Fruit fly (Drosophila melanogaster) whole organism, wandering third instar larva: ENCODE measurements around the gene Fuca.

Experiments used
- CrebA ChIP-seq: fragments of 200-800 bp; sonication (Bioruptor generic); optimal IDR thresholded peaks from 2 replicates; lab custom pipeline; 2016; ENCODE audit warnings: missing biosample characterization, mild to moderate bottlenecking, missing genetic modification characterization, borderline replicate concordance
- Dif ChIP-seq: fragments of 200-275, 200-300 bp; sonication (Bioruptor generic); optimal IDR thresholded peaks from 2 replicates; lab custom pipeline; 2018; ENCODE audit warnings: missing biosample characterization, missing genetic modification characterization; ENCODE audit not compliant: partially characterized antibody
- Hr83 ChIP-seq: fragments of 200-300 bp; sonication (Bioruptor generic); optimal IDR thresholded peaks from 2 replicates; lab custom pipeline; 2016; ENCODE audit warnings: missing biosample characterization, mild to moderate bottlenecking, missing genetic modification characterization, moderate library complexity; ENCODE audit not compliant: poor library complexity, severe bottlenecking
- OdsH ChIP-seq: fragments of 200-800 bp; sonication (Bioruptor generic); optimal IDR thresholded peaks from 2 replicates; lab custom pipeline; 2016; ENCODE audit warnings: missing biosample characterization, mild to moderate bottlenecking, missing genetic modification characterization
- fru ChIP-seq: fragments of 200-800 bp; sonication (Bioruptor generic); optimal IDR thresholded peaks from 3 replicates; lab custom pipeline; 2016; ENCODE audit warnings: missing biosample characterization, mild to moderate bottlenecking, missing genetic modification characterization
- h ChIP-seq: fragments of 200-800 bp; sonication (Bioruptor generic); optimal IDR thresholded peaks from 3 replicates; lab custom pipeline; 2016; ENCODE audit warnings: missing biosample characterization, mild to moderate bottlenecking, missing genetic modification characterization
- jim ChIP-seq: fragments of 175-275, 200-325 bp; sonication (Bioruptor generic); optimal IDR thresholded peaks from 2 replicates; lab custom pipeline; 2016; ENCODE audit warnings: missing biosample characterization, mild to moderate bottlenecking, missing genetic modification characterization
- sage ChIP-seq: fragments of 200-800 bp; sonication (Bioruptor generic); optimal IDR thresholded peaks from 2 replicates; lab custom pipeline; 2016; ENCODE audit warnings: missing biosample characterization, mild to moderate bottlenecking, missing genetic modification characterization

DNA sequence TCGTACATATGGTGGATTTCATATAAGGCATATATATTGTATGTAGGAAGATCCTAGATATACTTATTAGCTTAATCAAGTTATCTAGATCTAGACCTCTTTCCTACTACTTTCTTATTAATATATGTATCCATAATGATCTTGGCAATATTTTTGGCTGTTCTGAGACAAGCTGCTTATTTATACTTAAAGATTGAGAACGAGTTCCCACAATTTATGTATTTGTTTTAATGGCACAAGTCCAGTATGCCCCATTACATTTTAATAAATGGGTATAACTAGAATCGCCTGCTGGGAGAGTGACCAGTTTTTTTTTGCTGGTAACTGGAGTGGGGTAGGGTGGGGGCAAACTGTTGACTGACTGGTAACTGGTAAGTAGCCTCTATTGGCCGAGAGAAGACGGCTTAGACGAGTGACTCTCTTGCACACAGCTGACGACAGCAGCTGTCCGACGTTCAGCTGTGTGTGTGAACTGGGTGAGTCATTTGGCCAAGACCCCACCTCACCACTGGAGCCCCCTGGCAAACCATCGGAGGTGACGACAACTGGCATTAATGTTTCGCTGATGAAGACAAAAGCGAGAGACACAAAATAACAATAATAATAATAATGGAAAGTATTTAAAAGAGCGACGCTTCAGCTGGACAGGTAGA lies 14.4 kb upstream of the Fuca start:
- TF ChIP-seq sage (GFP tag; lab: Kevin White, UChicago): no peak
- TF ChIP-seq jim: no peak
- TF ChIP-seq OdsH (GFP tag; lab: Kevin White, UChicago): no peak
- TF ChIP-seq Dif (GFP tag; lab: Kevin White, UChicago): no peak
- no peak for TF ChIP-seq h (GFP tag; lab: Kevin White, UChicago)
- TF ChIP-seq Hr83: no peak
- TF ChIP-seq CrebA: no peak
- no peak for TF ChIP-seq fru (GFP tag; lab: Kevin White, UChicago)
